Fruit fly (Drosophila melanogaster): ENCODE data around the gene Pect.

DNA sequence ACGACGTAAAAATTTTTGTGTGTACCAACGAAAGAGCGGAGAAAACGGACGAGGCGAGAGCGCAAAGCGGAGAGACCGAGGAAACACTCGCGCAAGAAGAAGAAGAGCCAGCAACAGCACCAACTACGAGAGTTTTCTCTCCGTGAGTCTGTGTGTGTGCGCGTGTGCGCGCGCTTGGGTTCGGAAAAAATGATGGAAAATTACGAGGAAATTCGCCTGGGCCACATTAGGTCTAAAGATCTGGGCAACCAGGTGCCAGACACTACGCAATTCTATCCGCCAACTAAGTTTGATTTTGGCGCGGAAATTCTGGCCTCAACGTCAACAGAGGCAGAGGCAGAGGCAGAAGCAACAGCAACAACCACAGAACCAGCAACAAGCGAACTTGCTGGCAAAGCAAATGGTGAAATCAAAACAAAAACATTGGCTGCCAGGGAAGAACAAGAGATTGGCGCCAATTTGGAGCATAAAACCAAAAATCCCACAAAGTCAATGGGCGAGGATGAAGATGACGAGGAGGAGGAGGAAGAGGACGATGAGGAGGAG lies 37.7 kb upstream of the Pect start, which contains the start of gene DnaJ-H:
- TF ChIP-seq Myc (optimal IDR thresholded peaks at IDR 0.05) (no peak), Sin3A (optimal IDR thresholded peaks at IDR 0.05) (no peak), psq (optimal IDR thresholded peaks at IDR 0.05) (peak; percentile 65), insv (optimal IDR thresholded peaks at IDR 0.05) (no peak), h (optimal IDR thresholded peaks at IDR 0.05) (no peak)
